Worm (Caenorhabditis elegans): Measurements from ENCODE around the gene F22B7.3.

F22B7.3 gene

DNA sequence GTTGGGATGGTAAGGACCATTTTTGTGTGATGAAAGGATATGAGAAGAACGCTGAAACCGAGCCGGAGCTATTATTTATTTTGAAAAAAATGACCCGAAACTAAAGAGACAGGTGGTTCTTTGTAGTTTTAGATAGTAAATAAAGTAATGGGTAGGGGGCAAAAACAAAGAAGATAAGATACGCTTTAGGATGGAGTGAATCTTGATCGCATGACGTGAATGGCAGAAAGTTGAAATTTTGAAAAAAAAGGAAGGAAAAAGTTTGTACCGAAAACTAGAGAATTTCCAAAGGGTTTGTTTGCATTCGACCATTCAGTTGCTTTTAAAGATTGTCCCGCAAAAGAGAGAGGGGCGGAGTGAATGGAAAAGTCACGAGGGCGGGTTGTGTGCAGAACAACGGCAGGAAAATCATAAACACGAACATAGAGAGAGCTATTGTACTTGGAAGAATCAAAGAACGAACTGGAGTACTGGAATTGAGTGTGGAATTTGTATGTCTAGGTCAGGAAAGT is 5.2 kb downstream of the F22B7.3 start, which contains the start of gene F22B7.9:
Gene F22B7.9, minus strand, starts transcription at position 51 of the 512 bp plus-strand sequence.
- TF ChIP-seq K11D2.4 (GFP tag; IDR thresholded peaks at IDR 0.05) (0 out of 2 replicates have a peak, but pooled peaks have one; percentile 23), K12H6.12 (tag; optimal IDR thresholded peaks at IDR 0.05) (peak; percentile 23), ama-1 (optimal IDR thresholded peaks at IDR 0.05) (peak; percentile 82), ama-1 (GFP tag; optimal IDR thresholded peaks at IDR 0.05) (no peak), attf-3 (GFP tag; conservative IDR thresholded peaks at IDR 0.05) (0 out of 2 replicates have a peak, but pooled peaks have one; percentile 12), ztf-28 (GFP tag; IDR thresholded peaks at IDR 0.05) (no peak)

DNA sequence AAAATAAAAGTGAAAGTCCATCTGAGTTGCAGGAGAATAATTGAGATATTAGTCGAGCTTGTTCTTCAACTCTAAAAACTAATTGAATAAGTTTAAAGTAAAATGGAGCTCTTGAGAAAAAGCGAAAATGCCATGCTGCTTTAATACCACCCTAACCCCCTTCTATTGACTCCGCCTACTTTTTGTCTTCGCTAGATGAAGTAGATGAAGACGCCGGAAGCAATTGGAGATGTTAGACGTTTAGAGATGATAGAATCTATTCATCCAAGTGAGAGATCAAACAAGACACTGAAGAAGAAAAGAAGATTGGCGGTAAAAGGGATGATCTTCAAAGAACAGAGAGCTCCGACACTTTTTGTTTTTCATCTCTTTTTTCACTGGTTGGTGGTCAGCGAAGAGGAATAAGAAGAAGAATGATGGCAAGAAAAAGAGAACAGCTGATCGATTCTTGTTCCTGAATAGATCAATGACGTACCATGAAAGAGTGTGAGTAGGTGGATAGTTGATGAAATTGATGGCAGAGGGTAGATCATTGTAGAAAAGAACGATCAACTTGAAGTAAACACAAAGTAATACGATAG is 5.8 kb downstream of the F22B7.3 start:
- TF ChIP-seq pbrm-1 (GFP tag; IDR thresholded peaks at IDR 0.05) (no peak), somi-1 (GFP tag; optimal IDR thresholded peaks at IDR 0.05) (peak; percentile 33)

DNA sequence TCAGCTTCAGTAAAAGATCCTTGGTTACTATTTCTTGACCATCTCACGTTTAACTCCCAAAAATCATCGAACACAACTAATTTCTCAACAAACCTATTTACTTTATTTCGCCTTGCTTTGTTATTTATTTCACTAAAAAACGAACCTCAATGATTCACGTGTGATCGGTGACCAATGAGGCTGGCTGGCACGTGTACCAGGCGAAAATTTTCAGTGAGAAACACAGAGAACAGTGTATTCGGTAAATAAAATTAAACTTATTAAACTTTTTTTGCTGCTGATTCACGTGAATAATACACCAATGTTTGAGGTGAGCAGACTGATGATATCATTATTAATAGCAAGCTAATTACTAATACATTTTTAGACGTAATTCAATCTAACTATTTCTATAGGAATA is 6.7 kb downstream of the F22B7.3 start:
- TF ChIP-seq ztf-26 (tag; optimal IDR thresholded peaks at IDR 0.05) (peak; percentile 14), cebp-2 (GFP tag; IDR thresholded peaks at IDR 0.05) (no peak)

- TF ChIP-seq hmg-20 (GFP tag; IDR thresholded peaks at IDR 0.05) (no peak), cebp-1 (GFP tag; IDR thresholded peaks at IDR 0.05) (no peak), cebp-1 (tag; optimal IDR thresholded peaks at IDR 0.05) (peak; percentile 29), repo-1 (tag; optimal IDR thresholded peaks at IDR 0.05) (no peak), C06A6.2 (GFP tag; conservative IDR thresholded peaks at IDR 0.05) (no peak)
Observed at ce11 chrIII:8656055-8656454, 7.4 kb downstream of the F22B7.3 start.

DNA sequence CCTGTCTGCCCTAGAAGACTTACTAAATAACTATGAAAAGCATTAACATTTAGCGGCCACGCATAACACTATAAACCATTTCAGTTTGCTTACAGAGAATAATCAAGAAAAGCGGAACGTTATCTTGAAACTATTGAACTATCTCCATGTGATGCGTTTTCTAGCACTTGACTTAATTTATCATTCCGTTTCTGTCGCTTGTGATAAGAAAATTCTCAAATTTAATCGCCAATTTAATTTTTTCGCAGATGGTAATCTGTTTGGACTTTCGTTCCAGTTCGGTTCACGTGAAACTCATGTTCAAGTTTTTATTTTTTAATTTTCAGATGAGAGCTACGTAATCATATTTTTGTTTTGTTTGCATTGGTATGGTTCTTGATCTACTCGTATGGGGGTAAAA is 8.3 kb downstream of the F22B7.3 start:
- no peak for TF ChIP-seq nhr-120 (GFP tag; IDR thresholded peaks at IDR 0.05)
- TF ChIP-seq tbp1 (GFP tag; optimal IDR thresholded peaks at IDR 0.05) = peak; percentile 47
- TF ChIP-seq madf-6 (GFP tag; IDR thresholded peaks at IDR 0.05) = no peak
- TF ChIP-seq lin-40 (tag; optimal IDR thresholded peaks at IDR 0.05) = peak; percentile 10
- TF ChIP-seq sdz-38 (tag; optimal IDR thresholded peaks at IDR 0.05) = no peak
- TF ChIP-seq die-1 (tag; optimal IDR thresholded peaks at IDR 0.05) = no peak
- TF ChIP-seq pha-4 (tag; optimal IDR thresholded peaks at IDR 0.05) = no peak
- TF ChIP-seq attf-3 (GFP tag; conservative IDR thresholded peaks at IDR 0.05) = no peak
- TF ChIP-seq ceh-27 (GFP tag; optimal IDR thresholded peaks at IDR 0.05) = no peak
- TF ChIP-seq chd-7 (tag; optimal IDR thresholded peaks at IDR 0.05) = no peak
- peak; percentile 76 for TF ChIP-seq nhr-80 (tag; optimal IDR thresholded peaks at IDR 0.05)
- TF ChIP-seq let-607 (tag; optimal IDR thresholded peaks at IDR 0.05) = peak in 1 of 2 experiments; percentile 20
- TF ChIP-seq cebp-1 (GFP tag; IDR thresholded peaks at IDR 0.05) = no peak
- TF ChIP-seq cebp-1 (tag; optimal IDR thresholded peaks at IDR 0.05) = peak; percentile 21
- TF ChIP-seq snpc-4 (GFP tag; optimal IDR thresholded peaks at IDR 0.05) = no peak
- TF ChIP-seq snpc-4 (tag; optimal IDR thresholded peaks at IDR 0.05) = no peak
- TF ChIP-seq mxl-1 (tag; optimal IDR thresholded peaks at IDR 0.05) = no peak

DNA sequence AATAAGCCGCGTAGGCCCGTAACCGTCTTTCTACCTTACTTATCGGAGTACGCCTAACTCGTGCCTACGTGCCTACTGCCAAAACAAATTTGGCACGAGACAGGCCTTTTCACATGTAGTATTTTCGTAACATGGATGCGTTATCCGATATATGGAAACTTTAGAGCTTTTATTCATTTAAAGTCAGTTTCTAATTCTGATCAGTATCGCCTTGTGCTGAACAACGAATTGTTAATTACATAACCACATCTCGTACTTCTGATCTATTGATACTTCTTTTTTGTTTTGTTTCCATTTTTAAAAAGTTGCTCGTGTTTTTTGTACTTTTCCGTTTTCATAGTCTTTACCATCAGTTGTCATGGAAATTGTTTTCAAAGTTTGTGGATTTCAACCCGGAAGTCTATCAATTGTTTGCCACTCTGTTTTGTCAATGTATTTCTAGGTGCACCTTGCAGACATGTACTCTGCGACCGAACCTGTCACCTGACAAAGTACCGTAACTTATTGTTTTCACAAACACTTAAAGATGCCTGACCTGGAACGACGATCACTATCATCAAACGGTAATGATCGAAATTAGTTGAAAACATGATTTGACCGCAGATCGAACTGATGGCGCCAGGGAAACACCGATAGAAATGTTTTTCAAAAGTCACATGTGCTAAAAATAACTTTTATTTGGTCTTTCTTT is 9.1 kb downstream of the F22B7.3 start:
- no peak for TF ChIP-seq madf-3 (GFP tag; IDR thresholded peaks at IDR 0.05)
- no peak for TF ChIP-seq ztf-18 (tag; optimal IDR thresholded peaks at IDR 0.05)
- TF ChIP-seq ama-1 (optimal IDR thresholded peaks at IDR 0.05) = peak; percentile 34
- TF ChIP-seq ama-1 (GFP tag; optimal IDR thresholded peaks at IDR 0.05) = no peak
- no peak for TF ChIP-seq dpff-1 (tag; optimal IDR thresholded peaks at IDR 0.05)
- TF ChIP-seq T07F8.4 (tag; optimal IDR thresholded peaks at IDR 0.05) = no peak
- TF ChIP-seq mel-28 (tag; optimal IDR thresholded peaks at IDR 0.05; ENCODE audit: borderline replicate concordance) = no peak
- 0 out of 2 replicates have a peak, but pooled peaks have one; percentile 62 for TF ChIP-seq F37B4.10 (GFP tag; IDR thresholded peaks at IDR 0.05)
- peak; percentile 41 for TF ChIP-seq ets-4 (GFP tag; optimal IDR thresholded peaks at IDR 0.05)

All from whole organism, young adult.